Fruit fly (Drosophila melanogaster) whole organism, embryonic: ENCODE data around the gene spn-B.

Source experiments
- Asciz ChIP-seq: fragments of 200-800 bp; sonication (Bioruptor generic); optimal IDR thresholded peaks from 2 replicates; lab custom pipeline; 2017; ENCODE audit warnings: missing biosample characterization, mild to moderate bottlenecking, missing genetic modification characterization, missing genetic modification reagents
- CG10321 ChIP-seq: fragments of 200-800 bp; sonication (Bioruptor generic); IDR thresholded peaks from 2 replicates; pipeline ENCODE4 v1.3.6; 2022; ENCODE audit warnings: missing biosample characterization, missing genetic modification characterization
- CG11247 ChIP-seq: fragments of 200-800 bp; sonication (Bioruptor generic); IDR thresholded peaks from 2 replicates; pipeline ENCODE4 v1.3.6; 2022; ENCODE audit warnings: missing biosample characterization, missing genetic modification characterization
- CG11696 ChIP-seq: fragments of 200-800 bp; sonication (Bioruptor generic); IDR thresholded peaks from 2 replicates; pipeline ENCODE4 v1.3.6; 2022; ENCODE audit warnings: missing biosample characterization, missing genetic modification characterization
- CG12391 ChIP-seq: fragments of 200-800 bp; sonication (Bioruptor generic); optimal IDR thresholded peaks from 3 replicates; lab custom pipeline; 2018; ENCODE audit warnings: missing biosample characterization, mild to moderate bottlenecking, missing genetic modification characterization, moderate library complexity
- CG14965 ChIP-seq: fragments of 200-800 bp; sonication (Bioruptor generic); optimal IDR thresholded peaks from 2 replicates; lab custom pipeline; 2016; ENCODE audit warnings: missing biosample characterization, missing genetic modification characterization, borderline replicate concordance
- CG2120 ChIP-seq: fragments of 200-800 bp; sonication (Bioruptor generic); optimal IDR thresholded peaks from 3 replicates; lab custom pipeline; 2016; ENCODE audit warnings: missing biosample characterization, missing genetic modification characterization
- CG2202 ChIP-seq: fragments of 200-800 bp; sonication (Bioruptor generic); optimal IDR thresholded peaks from 2 replicates; lab custom pipeline; 2018; ENCODE audit warnings: missing biosample characterization, mild to moderate bottlenecking, missing genetic modification characterization
- CG2678 ChIP-seq: fragments of 200-800 bp; sonication (Bioruptor generic); optimal IDR thresholded peaks from 3 replicates; lab custom pipeline; 2019; ENCODE audit warnings: missing biosample characterization, mild to moderate bottlenecking, missing genetic modification characterization, moderate library complexity
- CG32767 ChIP-seq: fragments of 200-800 bp; sonication (Bioruptor generic); IDR thresholded peaks from 2 replicates; pipeline ENCODE4 v1.3.6; 2022; ENCODE audit warnings: missing biosample characterization, missing genetic modification characterization
- CG3847 ChIP-seq: fragments of 200-800 bp; sonication (Bioruptor generic); IDR thresholded peaks from 2 replicates; pipeline ENCODE4 v1.3.6; 2022; ENCODE audit warnings: missing biosample characterization, missing genetic modification characterization
- CG7839 ChIP-seq: fragments of 200-800 bp; sonication (Bioruptor generic); optimal IDR thresholded peaks from 3 replicates; lab custom pipeline; 2018; ENCODE audit warnings: missing biosample characterization, mild to moderate bottlenecking, missing genetic modification characterization, moderate library complexity
- Drgx ChIP-seq: fragments of 200-800 bp; sonication (Bioruptor generic); IDR thresholded peaks from 2 replicates; pipeline ENCODE4 v1.3.6; 2022; ENCODE audit warnings: missing biosample characterization, missing genetic modification characterization
- E2f1 ChIP-seq: fragments of 200-800 bp; sonication (Bioruptor generic); IDR thresholded peaks from 2 replicates; pipeline ENCODE4 v1.3.6; 2022; ENCODE audit warnings: missing biosample characterization, missing genetic modification characterization
- E2f2 ChIP-seq: fragments of 200-800 bp; sonication (Bioruptor generic); IDR thresholded peaks from 2 replicates; pipeline ENCODE4 v1.3.6; 2022; ENCODE audit warnings: missing biosample characterization, missing genetic modification characterization
- Hr51 ChIP-seq, 2 experiments: fragments of 200-800 bp; sonication (Bioruptor generic); optimal IDR thresholded peaks; 2 replicates in 1 of 2; 3 replicates in 1 of 2; lab custom pipeline; 2016 to 2018; ENCODE audit warnings: missing biosample characterization in 2 of 2, missing genetic modification characterization in 2 of 2, mild to moderate bottlenecking in 1 of 2, moderate library complexity in 1 of 2
- Med ChIP-seq: fragments of 200-800 bp; sonication (Bioruptor generic); peaks from one replicate; lab custom pipeline; 2016; ENCODE audit warnings: missing biosample characterization, missing genetic modification characterization, mild to moderate bottlenecking, inconsistent platforms, moderate library complexity
- Neu2 ChIP-seq: fragments of 200-800 bp; sonication (Bioruptor generic); optimal IDR thresholded peaks from 3 replicates; lab custom pipeline; 2016; ENCODE audit warnings: missing biosample characterization, missing genetic modification characterization, borderline replicate concordance
- Nf-YB ChIP-seq: fragments of 200-800 bp; sonication (Bioruptor generic); optimal IDR thresholded peaks from 3 replicates; lab custom pipeline; 2019; ENCODE audit warnings: missing biosample characterization, mild to moderate bottlenecking, missing genetic modification characterization, moderate library complexity
- Nf-YC ChIP-seq: fragments of 200-800 bp; optimal IDR thresholded peaks from 3 replicates; lab custom pipeline; 2019; ENCODE audit warnings: missing biosample characterization, mild to moderate bottlenecking, missing genetic modification characterization, moderate library complexity
- Rx ChIP-seq: fragments of 200-800 bp; sonication (Bioruptor generic); IDR thresholded peaks from 2 replicates; pipeline ENCODE4 v1.3.6; 2022; ENCODE audit warnings: missing biosample characterization, missing genetic modification characterization
- Tbp ChIP-seq: fragments of >200 bp; optimal IDR thresholded peaks from 2 replicates; lab custom pipeline; 2018; ENCODE audit warnings: missing biosample characterization, missing genetic modification characterization
- bsh ChIP-seq, 2 experiments: fragments of 200-800 bp; sonication (Bioruptor generic); optimal IDR thresholded peaks; 2 replicates each; lab custom pipeline; 2017 to 2018; ENCODE audit warnings: mild to moderate bottlenecking in 2 of 2, missing biosample characterization in 2 of 2, missing genetic modification characterization in 2 of 2, moderate library complexity in 1 of 2
- crol ChIP-seq: fragments of 200-800 bp; sonication (Bioruptor generic); IDR thresholded peaks from 2 replicates; pipeline ENCODE4 v1.3.6; 2022; ENCODE audit warnings: missing biosample characterization, missing genetic modification characterization
- emc ChIP-seq: fragments of 200-800 bp; sonication (Bioruptor generic); optimal IDR thresholded peaks from 2 replicates; lab custom pipeline; 2016; ENCODE audit warnings: missing biosample characterization, missing genetic modification characterization
- exex ChIP-seq: fragments of 200-800 bp; sonication (Bioruptor generic); optimal IDR thresholded peaks from 4 replicates; lab custom pipeline; 2018; ENCODE audit warnings: missing biosample characterization, mild to moderate bottlenecking, missing genetic modification characterization, moderate library complexity
- grn ChIP-seq: fragments of 200-800 bp; sonication (Bioruptor generic); optimal IDR thresholded peaks from 3 replicates; lab custom pipeline; 2017; ENCODE audit warnings: missing biosample characterization, missing genetic modification characterization
- hkb ChIP-seq, 2 experiments: fragments of 200-800 bp in 1 of 2; fragments of >200 bp in 1 of 2; sonication (Bioruptor generic) in 1 of 2; IDR thresholded peaks in 1 of 2; optimal IDR thresholded peaks in 1 of 2; 2 replicates each; pipeline versions ENCODE4 v1.3.6 to Lab custom; 2017 to 2022; ENCODE audit warnings: missing biosample characterization in 1 of 2, missing genetic modification characterization in 1 of 2
- lab ChIP-seq: fragments of 200-800 bp; sonication (Bioruptor generic); optimal IDR thresholded peaks from 3 replicates; lab custom pipeline; 2017; ENCODE audit warnings: missing biosample characterization, missing genetic modification characterization, mild to moderate bottlenecking, moderate library complexity, missing genetic modification reagents
- lbe ChIP-seq: fragments of 200-800 bp; sonication (Bioruptor generic); optimal IDR thresholded peaks from 2 replicates; lab custom pipeline; 2016; ENCODE audit warnings: missing biosample characterization, mild to moderate bottlenecking, missing genetic modification characterization
- lilli ChIP-seq: fragments of 200-800 bp; sonication (Bioruptor generic); optimal IDR thresholded peaks from 3 replicates; lab custom pipeline; 2016; ENCODE audit warnings: missing biosample characterization, missing genetic modification characterization
- nau ChIP-seq: fragments of 200-800 bp; sonication (Bioruptor generic); optimal IDR thresholded peaks from 3 replicates; lab custom pipeline; 2017; ENCODE audit warnings: missing biosample characterization, mild to moderate bottlenecking, missing genetic modification characterization, missing genetic modification reagents
- p53 ChIP-seq: fragments of 200-800 bp; sonication (Bioruptor generic); optimal IDR thresholded peaks from 2 replicates; lab custom pipeline; 2016; ENCODE audit warnings: missing biosample characterization, missing genetic modification characterization
- sd ChIP-seq: fragments of 200-800 bp; sonication (Bioruptor generic); optimal IDR thresholded peaks from 3 replicates; lab custom pipeline; 2018; ENCODE audit warnings: missing biosample characterization, mild to moderate bottlenecking, missing genetic modification characterization, moderate library complexity
- sens ChIP-seq: fragments of 200-800 bp; sonication (Bioruptor generic); peaks from one replicate; lab custom pipeline; 2016; ENCODE audit warnings: missing biosample characterization, missing genetic modification characterization
- sug ChIP-seq: fragments of 200-800 bp; optimal IDR thresholded peaks from 2 replicates; lab custom pipeline; 2019; ENCODE audit warnings: missing biosample characterization, mild to moderate bottlenecking, missing genetic modification characterization, moderate library complexity

Gene spn-B

DNA sequence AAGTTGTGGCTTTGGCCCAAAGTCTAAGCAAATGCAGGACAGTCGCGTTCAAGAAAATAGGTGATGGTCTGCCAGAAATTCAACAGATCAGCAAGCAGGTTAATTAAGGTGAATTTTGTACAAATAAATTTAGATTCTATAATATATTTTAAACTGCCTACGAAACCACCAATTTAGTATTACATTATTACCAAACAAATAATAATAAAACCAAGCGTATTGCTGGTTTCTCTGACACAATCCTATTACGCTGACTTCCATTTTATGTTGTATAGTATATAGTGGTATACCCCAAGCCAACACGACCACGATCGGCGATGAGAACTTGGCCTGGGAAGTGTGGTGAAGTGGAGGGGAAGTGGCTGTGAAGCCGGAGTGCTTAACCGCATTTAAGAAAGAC is 36.4 kb upstream of the spn-B start (continued):
- TF ChIP-seq Asciz (no peak), CG2202 (tag; lab: Kevin White, UChicago) (no peak), hkb (optimal IDR thresholded peaks at IDR 0.05; lab: Kevin White, UChicago) (no peak), hkb (GFP tag; IDR thresholded peaks at IDR 0.05; lab: Robert Waterston, UW) (0 out of 2 replicates have a peak, but pooled peaks have one; percentile 39), CG32767 (GFP tag; lab: Robert Waterston, UW) (no peak), CG10321 (GFP tag; lab: Robert Waterston, UW) (no peak), Rx (GFP tag; lab: Robert Waterston, UW) (peak; percentile 3; the same call in 1 of the 2 replicates), Drgx (GFP tag; lab: Robert Waterston, UW) (peak; percentile 81), nau (no peak), Tbp (GFP tag; lab: Kevin White, UChicago) (no peak), CG14965 (GFP tag; lab: Kevin White, UChicago) (no peak), crol (GFP tag; lab: Robert Waterston, UW) (no peak), emc (no peak), Hr51 (GFP tag; optimal IDR thresholded peaks at IDR 0.05; lab: Kevin White, UChicago) (peak in 1 of 2 experiments; percentile 47), p53 (no peak), CG12391 (tag; lab: Kevin White, UChicago) (peak; percentile 16), Neu2 (no peak), CG2120 (no peak), Nf-YC (tag; lab: Kevin White, UChicago) (no peak), E2f2 (GFP tag; lab: Robert Waterston, UW) (no peak), CG7839 (tag; lab: Kevin White, UChicago) (peak; percentile 26), lilli (no peak), CG11696 (GFP tag; lab: Robert Waterston, UW) (peak; percentile 51), CG2678 (tag; lab: Kevin White, UChicago) (peak; percentile 46)

DNA sequence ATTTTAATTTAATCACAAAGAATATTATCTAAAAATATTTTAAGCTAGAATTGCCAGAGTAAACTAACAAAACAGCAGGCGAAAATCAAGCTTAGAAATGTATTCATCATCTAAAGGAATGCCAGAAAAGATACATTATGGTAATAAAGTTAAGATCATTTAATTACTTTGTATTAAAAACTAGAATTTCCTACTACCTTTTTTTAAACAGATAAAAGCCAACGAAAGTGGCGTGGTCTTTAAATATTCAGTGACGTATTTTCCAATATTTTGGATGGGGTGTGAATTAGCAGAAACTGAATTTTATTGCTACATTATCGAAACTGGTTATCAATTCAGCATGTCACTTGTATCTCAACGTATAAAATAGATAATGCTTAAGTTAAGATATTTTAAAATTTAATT is 35.5 kb upstream of the spn-B start:
- peak; percentile 7; the same call in 1 of the 2 replicates for TF ChIP-seq Drgx (GFP tag; lab: Robert Waterston, UW)
- no peak for TF ChIP-seq Nf-YB
- TF ChIP-seq bsh (GFP tag; optimal IDR thresholded peaks at IDR 0.05; lab: Kevin White, UChicago), result peak in 1 of 2 experiments; percentile 34

DNA sequence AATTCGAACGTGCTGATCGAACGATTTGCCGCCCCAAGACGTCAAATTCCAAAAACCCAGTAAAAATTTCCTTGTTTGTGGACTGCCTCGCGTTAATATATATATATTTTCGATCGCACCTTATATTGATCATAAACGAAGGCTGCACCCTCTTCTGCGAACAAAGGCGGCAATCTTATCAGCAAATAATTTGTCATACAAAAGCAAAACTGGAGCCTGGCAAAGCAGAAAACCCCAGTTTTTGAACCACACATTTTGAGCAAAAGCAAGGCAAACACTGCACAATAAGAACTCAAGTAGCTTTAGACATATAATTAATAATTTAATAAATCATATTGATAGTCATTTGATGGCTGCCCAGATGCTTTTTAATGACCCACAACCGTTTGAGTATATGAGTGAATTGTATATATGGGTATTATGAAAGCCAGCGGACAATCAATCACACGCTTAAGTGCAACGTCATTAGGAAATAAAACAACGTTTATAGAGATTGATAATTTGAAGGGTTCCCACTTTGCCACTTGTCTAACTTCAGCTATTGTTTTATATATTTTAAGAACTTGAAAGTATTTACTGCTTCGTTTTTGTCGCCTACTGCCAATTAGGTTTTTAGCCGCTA is 33.3 kb upstream of the spn-B start:
- no peak for TF ChIP-seq CG3847 (GFP tag; lab: Robert Waterston, UW)
- no peak for TF ChIP-seq E2f1
- TF ChIP-seq lbe (GFP tag; lab: Kevin White, UChicago), result peak; percentile 35
- TF ChIP-seq Med (GFP tag; lab: Kevin White, UChicago), result peak; percentile 30
- TF ChIP-seq CG11247 (GFP tag; lab: Robert Waterston, UW), result no peak
- peak; percentile 35 for TF ChIP-seq grn
- peak; percentile 3 for TF ChIP-seq exex (tag; lab: Kevin White, UChicago)
- TF ChIP-seq lab (GFP tag; lab: Kevin White, UChicago), result peak; percentile 12
- no peak for TF ChIP-seq Drgx (GFP tag; lab: Robert Waterston, UW)
- TF ChIP-seq sug (tag; lab: Kevin White, UChicago), result peak; percentile 7
- TF ChIP-seq sens (GFP tag; lab: Kevin White, UChicago), result peak; percentile 52
- no peak for TF ChIP-seq sd
- TF ChIP-seq, all 482 proteins: peak for 7
